Worm (Caenorhabditis elegans) whole organism, L1 larva: ENCODE data around the gene efhc-1.

Source experiments
- C04F5.9 ChIP-seq: sonication (generic microtip); optimal IDR thresholded peaks from 2 replicates; lab custom pipeline; 2016; ENCODE audit warnings: missing genetic modification characterization, missing compliant biosample characterization
- C16A3.4 ChIP-seq: fragments of 150-350 bp; optimal IDR thresholded peaks from 2 replicates; lab custom pipeline; 2014; ENCODE audit warnings: missing biosample characterization, missing genetic modification characterization
- aha-1 ChIP-seq: fragments of 150-350 bp; optimal IDR thresholded peaks from 2 replicates; lab custom pipeline; 2014; ENCODE audit warnings: missing biosample characterization, missing genetic modification characterization
- alr-1 ChIP-seq: fragments of 200-800 bp; sonication (Bioruptor generic); optimal IDR thresholded peaks from 2 replicates; lab custom pipeline; 2018; ENCODE audit warnings: borderline replicate concordance, mild to moderate bottlenecking, missing genetic modification characterization, missing compliant biosample characterization
- aly-2 ChIP-seq: fragments of 150-350 bp; optimal IDR thresholded peaks from 2 replicates; lab custom pipeline; 2014; ENCODE audit warnings: missing biosample characterization, missing genetic modification characterization
- ama-1 ChIP-seq: fragments of 150-350 bp; optimal IDR thresholded peaks from 2 replicates; lab custom pipeline; 2014
- blmp-1 ChIP-seq: fragments of 150-350 bp; optimal IDR thresholded peaks from 2 replicates; lab custom pipeline; 2014; ENCODE audit warnings: missing biosample characterization, missing genetic modification characterization
- ceh-63 ChIP-seq: fragments of 200-800 bp; sonication (Bioruptor generic); optimal IDR thresholded peaks from 2 replicates; lab custom pipeline; 2018; ENCODE audit warnings: mild to moderate bottlenecking, missing genetic modification characterization, missing compliant biosample characterization
- ceh-8 ChIP-seq: fragments of 200-800 bp; sonication (Bioruptor generic); optimal IDR thresholded peaks from 2 replicates; lab custom pipeline; 2018; ENCODE audit warnings: mild to moderate bottlenecking, missing genetic modification characterization, moderate library complexity, missing compliant biosample characterization
- ceh-82 ChIP-seq, 3 experiments: fragments of 150-350 bp in 1 of 3; sonication (generic microtip) in 2 of 3; optimal IDR thresholded peaks; 2 replicates each; lab custom pipeline; 2014 to 2017; ENCODE audit warnings: missing biosample characterization in 3 of 3, missing genetic modification characterization in 3 of 3
- ceh-88 ChIP-seq: fragments of 200-800 bp; sonication (Bioruptor generic); IDR thresholded peaks from 2 replicates; pipeline ENCODE4 v1.3.6; 2022; ENCODE audit warnings: missing genetic modification characterization, missing compliant biosample characterization
- dpl-1 ChIP-seq, 3 experiments: fragments of 150-350 bp in 2 of 3; sonication (generic microtip) in 1 of 3; optimal IDR thresholded peaks; 2 replicates each; lab custom pipeline; 2014 to 2017; ENCODE audit warnings: missing biosample characterization in 3 of 3, missing genetic modification characterization in 3 of 3, missing genetic modification reagents in 3 of 3
- dsc-1 ChIP-seq: sonication (generic microtip); optimal IDR thresholded peaks from 2 replicates; lab custom pipeline; 2016; ENCODE audit warnings: mild to moderate bottlenecking, missing genetic modification characterization, missing compliant biosample characterization
- efl-3 ChIP-seq: fragments of 200-800 bp; sonication (Bioruptor generic); optimal IDR thresholded peaks from 2 replicates; lab custom pipeline; 2018; ENCODE audit warnings: mild to moderate bottlenecking, missing genetic modification characterization, missing compliant biosample characterization
- egl-27 ChIP-seq, 2 experiments: fragments of 150-350 bp in 1 of 2; sonication (generic microtip); optimal IDR thresholded peaks; 3 replicates each; lab custom pipeline; 2017 to 2018; ENCODE audit warnings: missing biosample characterization in 2 of 2, missing genetic modification characterization in 2 of 2, missing genetic modification reagents in 2 of 2
- elt-2 ChIP-seq: sonication (generic microtip); optimal IDR thresholded peaks from 2 replicates; lab custom pipeline; 2016; ENCODE audit warnings: missing genetic modification characterization, mild to moderate bottlenecking, inconsistent platforms, missing compliant biosample characterization, missing genetic modification reagents
- elt-3 ChIP-seq, 6 experiments: fragments of 150-350 bp in 1 of 6; sonication (generic microtip); optimal IDR thresholded peaks; 2 replicates each; lab custom pipeline; 2017 to 2018; ENCODE audit warnings: missing biosample characterization in 6 of 6, missing genetic modification characterization in 6 of 6, inconsistent platforms in 1 of 6
- fkh-8 ChIP-seq: sonication (generic microtip); optimal IDR thresholded peaks from 2 replicates; lab custom pipeline; 2016; ENCODE audit warnings: mild to moderate bottlenecking, missing genetic modification characterization, missing compliant biosample characterization
- fos-1 ChIP-seq: fragments of 150-350 bp; optimal IDR thresholded peaks from 2 replicates; lab custom pipeline; 2014; ENCODE audit warnings: missing biosample characterization, missing genetic modification characterization
- hlh-4 ChIP-seq: sonication (generic microtip); optimal IDR thresholded peaks from 2 replicates; lab custom pipeline; 2016; ENCODE audit warnings: mild to moderate bottlenecking, missing genetic modification characterization, missing compliant biosample characterization
- hpl-2 ChIP-seq: fragments of 150-350 bp; optimal IDR thresholded peaks from 2 replicates; lab custom pipeline; 2014; ENCODE audit warnings: missing biosample characterization, missing genetic modification reagents, missing genetic modification characterization
- irx-1 ChIP-seq: sonication (generic microtip); optimal IDR thresholded peaks from 2 replicates; lab custom pipeline; 2016; ENCODE audit warnings: missing genetic modification characterization, missing compliant biosample characterization
- jun-1 ChIP-seq: fragments of 150-350 bp; optimal IDR thresholded peaks from 2 replicates; lab custom pipeline; 2014; ENCODE audit warnings: missing biosample characterization, missing genetic modification reagents, missing genetic modification characterization
- lin-14 ChIP-seq: fragments of 200-800 bp; sonication (Bioruptor generic); optimal IDR thresholded peaks from 2 replicates; lab custom pipeline; 2018; ENCODE audit warnings: mild to moderate bottlenecking, missing genetic modification characterization, moderate library complexity, missing compliant biosample characterization
- lin-15B ChIP-seq: fragments of 150-350 bp; sonication (generic microtip); optimal IDR thresholded peaks from 3 replicates; lab custom pipeline; 2014; ENCODE audit warnings: missing biosample characterization, missing genetic modification characterization
- lin-35 ChIP-seq, 2 experiments: fragments of 150-350 bp; optimal IDR thresholded peaks; 2 replicates each; lab custom pipeline; 2014; ENCODE audit warnings: missing biosample characterization in 2 of 2, missing genetic modification characterization in 2 of 2, missing genetic modification reagents in 2 of 2
- lin-39 ChIP-seq: fragments of 150-350 bp; optimal IDR thresholded peaks from 2 replicates; lab custom pipeline; 2014; ENCODE audit warnings: missing biosample characterization, missing genetic modification reagents, missing genetic modification characterization
- lsy-2 ChIP-seq, 2 experiments: fragments of 150-350 bp; optimal IDR thresholded peaks; 2 replicates each; lab custom pipeline; 2014; ENCODE audit warnings: missing biosample characterization in 2 of 2, missing genetic modification characterization in 2 of 2
- mdl-1 ChIP-seq, 2 experiments: fragments of 150-350 bp; optimal IDR thresholded peaks; 2 replicates each; lab custom pipeline; 2014 to 2017; ENCODE audit warnings: missing biosample characterization in 2 of 2, missing genetic modification characterization in 2 of 2, inconsistent platforms in 1 of 2
- mep-1 ChIP-seq: fragments of 150-350 bp; optimal IDR thresholded peaks from 2 replicates; lab custom pipeline; 2014; ENCODE audit warnings: missing biosample characterization, missing genetic modification characterization
- nhr-11 ChIP-seq: fragments of 150-350 bp; optimal IDR thresholded peaks from 2 replicates; lab custom pipeline; 2014; ENCODE audit warnings: missing biosample characterization, missing genetic modification characterization
- nhr-12 ChIP-seq: sonication (generic microtip); optimal IDR thresholded peaks from 2 replicates; lab custom pipeline; 2017; ENCODE audit warnings: missing biosample characterization, missing genetic modification characterization
- nhr-19 ChIP-seq: fragments of 200-800 bp; sonication (Bioruptor generic); conservative IDR thresholded peaks from 2 replicates; pipeline ENCODE4 v1.3.6; 2022; ENCODE audit warnings: missing genetic modification characterization, missing compliant biosample characterization
- nhr-20 ChIP-seq: sonication (generic microtip); optimal IDR thresholded peaks from 2 replicates; lab custom pipeline; 2016; ENCODE audit warnings: mild to moderate bottlenecking, missing genetic modification characterization, missing compliant biosample characterization
- nhr-237 ChIP-seq: fragments of 150-350 bp; optimal IDR thresholded peaks from 2 replicates; lab custom pipeline; 2014; ENCODE audit warnings: missing biosample characterization, missing genetic modification characterization
- nhr-28 ChIP-seq: fragments of 150-350 bp; optimal IDR thresholded peaks from 2 replicates; lab custom pipeline; 2014; ENCODE audit warnings: missing biosample characterization, missing genetic modification characterization
- nhr-47 ChIP-seq: sonication (generic microtip); optimal IDR thresholded peaks from 2 replicates; lab custom pipeline; 2016; ENCODE audit warnings: mild to moderate bottlenecking, missing genetic modification characterization, moderate library complexity, missing compliant biosample characterization
- nhr-71 ChIP-seq: sonication (generic microtip); optimal IDR thresholded peaks from 2 replicates; lab custom pipeline; 2016; ENCODE audit warnings: mild to moderate bottlenecking, missing genetic modification characterization, moderate library complexity, missing compliant biosample characterization
- nhr-76 ChIP-seq: sonication (generic microtip); optimal IDR thresholded peaks from 2 replicates; lab custom pipeline; 2017; ENCODE audit warnings: missing biosample characterization, missing genetic modification characterization
- nhr-77 ChIP-seq: fragments of 150-350 bp; optimal IDR thresholded peaks from 2 replicates; lab custom pipeline; 2014; ENCODE audit warnings: missing biosample characterization, missing genetic modification characterization
- nhr-84 ChIP-seq: sonication (generic microtip); optimal IDR thresholded peaks from 2 replicates; lab custom pipeline; 2017; ENCODE audit warnings: missing biosample characterization, missing genetic modification characterization
- nhr-85 ChIP-seq: sonication (generic microtip); peaks from one replicate; lab custom pipeline; 2016; ENCODE audit warnings: missing genetic modification characterization, inconsistent platforms, missing compliant biosample characterization
- nhr-90 ChIP-seq: sonication (generic microtip); optimal IDR thresholded peaks from 2 replicates; lab custom pipeline; 2016; ENCODE audit warnings: mild to moderate bottlenecking, missing genetic modification characterization, missing compliant biosample characterization; ENCODE audit not compliant: poor library complexity
- pqm-1 ChIP-seq: sonication (generic microtip); optimal IDR thresholded peaks from 3 replicates; lab custom pipeline; 2017; ENCODE audit warnings: missing biosample characterization, missing genetic modification characterization
- rnt-1 ChIP-seq: sonication (generic microtip); optimal IDR thresholded peaks from 2 replicates; lab custom pipeline; 2016; ENCODE audit warnings: mild to moderate bottlenecking, missing genetic modification characterization, moderate library complexity, missing compliant biosample characterization
- skn-1 ChIP-seq: fragments of 150-350 bp; optimal IDR thresholded peaks from 2 replicates; lab custom pipeline; 2014; ENCODE audit warnings: missing biosample characterization, missing genetic modification characterization
- snu-23 ChIP-seq: sonication (generic microtip); optimal IDR thresholded peaks from 2 replicates; lab custom pipeline; 2016; ENCODE audit warnings: missing genetic modification characterization, missing compliant biosample characterization
- sptf-1 ChIP-seq: fragments of 150-350 bp; optimal IDR thresholded peaks from 2 replicates; lab custom pipeline; 2014; ENCODE audit warnings: missing biosample characterization, missing genetic modification characterization
- swsn-7 ChIP-seq: sonication (generic microtip); optimal IDR thresholded peaks from 2 replicates; lab custom pipeline; 2016; ENCODE audit warnings: missing genetic modification characterization, missing compliant biosample characterization
- tbx-2 ChIP-seq: sonication (generic microtip); optimal IDR thresholded peaks from 2 replicates; lab custom pipeline; 2016; ENCODE audit warnings: missing genetic modification characterization, missing compliant biosample characterization
- tlp-1 ChIP-seq: fragments of 150-350 bp; optimal IDR thresholded peaks from 2 replicates; lab custom pipeline; 2014; ENCODE audit warnings: missing biosample characterization, missing genetic modification characterization
- unc-86 ChIP-seq: sonication (generic microtip); optimal IDR thresholded peaks from 2 replicates; lab custom pipeline; 2016; ENCODE audit warnings: missing genetic modification characterization, missing compliant biosample characterization
- unc-98 ChIP-seq: fragments of 200-800 bp; sonication (Bioruptor generic); IDR thresholded peaks from 2 replicates; pipeline ENCODE4 v1.3.6; 2022; ENCODE audit warnings: missing genetic modification characterization, missing compliant biosample characterization
- xbp-1 ChIP-seq: sonication (generic microtip); optimal IDR thresholded peaks from 2 replicates; lab custom pipeline; 2016; ENCODE audit warnings: missing genetic modification characterization, missing compliant biosample characterization
- zip-4 ChIP-seq: fragments of 200-800 bp; sonication (Bioruptor generic); optimal IDR thresholded peaks from 2 replicates; lab custom pipeline; 2018; ENCODE audit warnings: mild to moderate bottlenecking, missing genetic modification characterization, moderate library complexity, missing compliant biosample characterization

efhc-1 gene

ce11 chrX:10372556-10372955, 14.4 kb downstream of the efhc-1 start, which contains the start of gene Y49A10A.2:
TSS of gene Y49A10A.2 (minus strand) at chrX:10372664.
- TF ChIP-seq blmp-1 (peak; percentile 14), tbx-2 (peak; percentile 29), fos-1 (tag; lab: Kevin White, UChicago) (no peak), nhr-12 (tag; lab: Kevin White, UChicago) (no peak), lin-14 (GFP tag; lab: Kevin White, UChicago) (peak; percentile 80), efl-3 (GFP tag; lab: Kevin White, UChicago) (no peak), ceh-88 (GFP tag; lab: Robert Waterston, UW) (no peak), fkh-8 (tag; lab: Kevin White, UChicago) (peak; percentile 18), nhr-71 (tag; lab: Kevin White, UChicago) (peak; percentile 55), nhr-76 (no peak), alr-1 (tag; lab: Kevin White, UChicago) (no peak), dsc-1 (tag; lab: Kevin White, UChicago) (peak; percentile 39), pqm-1 (no peak), nhr-20 (tag; lab: Kevin White, UChicago) (peak; percentile 40), nhr-237 (tag; lab: Kevin White, UChicago) (no peak), nhr-90 (tag; lab: Kevin White, UChicago) (no peak), C16A3.4 (no peak), nhr-47 (tag; lab: Kevin White, UChicago) (peak; percentile 41), mdl-1 (tag; optimal IDR thresholded peaks at IDR 0.05; lab: Kevin White, UChicago) (peak in 1 of 2 experiments; percentile 13), dpl-1 (GFP tag; optimal IDR thresholded peaks at IDR 0.05; lab: Kevin White, UChicago) (no peak), xbp-1 (peak; percentile 23), sptf-1 (tag; lab: Kevin White, UChicago) (no peak), nhr-28 (tag; lab: Kevin White, UChicago) (no peak), ceh-63 (GFP tag; lab: Kevin White, UChicago) (no peak), unc-98 (GFP tag; lab: Robert Waterston, UW) (no peak), jun-1 (tag; lab: Kevin White, UChicago) (no peak), ceh-82 (tag; optimal IDR thresholded peaks at IDR 0.05; lab: Kevin White, UChicago) (peak in 2 of 3 experiments; percentile 2 to 16), aly-2 (tag; lab: Kevin White, UChicago) (no peak), nhr-11 (tag; lab: Kevin White, UChicago) (no peak), nhr-77 (tag; lab: Kevin White, UChicago) (no peak), elt-3 (tag; optimal IDR thresholded peaks at IDR 0.05; lab: Kevin White, UChicago) (no peak), lin-39 (tag; lab: Kevin White, UChicago) (no peak), unc-86 (tag; lab: Kevin White, UChicago) (peak; percentile 36), nhr-84 (tag; lab: Kevin White, UChicago) (no peak), ama-1 (lab: Kevin White, UChicago) (no peak), hpl-2 (GFP tag; lab: Kevin White, UChicago) (no peak), tlp-1 (tag; lab: Kevin White, UChicago) (no peak), irx-1 (tag; lab: Kevin White, UChicago) (no peak), snu-23 (peak; percentile 52), lin-35 (GFP tag; optimal IDR thresholded peaks at IDR 0.05; lab: Kevin White, UChicago) (peak in 1 of 2 experiments; percentile 5), nhr-19 (GFP tag; lab: Robert Waterston, UW) (0 out of 2 replicates have a peak, but pooled peaks have one; percentile 17), lin-15B (no peak), skn-1 (tag; lab: Kevin White, UChicago) (no peak), lsy-2 (tag; optimal IDR thresholded peaks at IDR 0.05; lab: Kevin White, UChicago) (peak in 1 of 2 experiments; percentile 40), ceh-8 (GFP tag; lab: Kevin White, UChicago) (no peak), swsn-7 (tag; lab: Kevin White, UChicago) (peak; percentile 58), elt-2 (tag; lab: Kevin White, UChicago) (no peak), aha-1 (no peak), rnt-1 (peak; percentile 61), nhr-85 (tag; lab: Kevin White, UChicago) (peak; percentile 57), mep-1 (peak; percentile 31), zip-4 (no peak), C04F5.9 (no peak), egl-27 (tag; optimal IDR thresholded peaks at IDR 0.05; lab: Kevin White, UChicago) (no peak), hlh-4 (no peak)
